Fruit fly (Drosophila melanogaster): ENCODE data around the gene zetaCOP.

zetaCOP gene

dm6 chr3L:16673367-16674014 is at the start of gene zetaCOP, which contains the start of gene CG13032:
Gene zetaCOP, minus strand, starts transcription at chr3L:16673555.
Gene CG13032, plus strand, starts transcription at chr3L:16673964.
- TF ChIP-seq ttk (optimal IDR thresholded peaks at IDR 0.05) (no peak), Myc (optimal IDR thresholded peaks at IDR 0.05) (no peak), insv (optimal IDR thresholded peaks at IDR 0.05) (no peak), h (optimal IDR thresholded peaks at IDR 0.05) (no peak), Sin3A (optimal IDR thresholded peaks at IDR 0.05) (no peak), psq (optimal IDR thresholded peaks at IDR 0.05) (no peak)

- TF ChIP-seq psq (optimal IDR thresholded peaks at IDR 0.05) (no peak), ttk (optimal IDR thresholded peaks at IDR 0.05) (no peak), h (optimal IDR thresholded peaks at IDR 0.05) (no peak), Sin3A (optimal IDR thresholded peaks at IDR 0.05) (no peak), Myc (optimal IDR thresholded peaks at IDR 0.05) (no peak), insv (optimal IDR thresholded peaks at IDR 0.05) (no peak)
Measured at dm6 chr3L:16714193-16714538, 40.8 kb upstream of the zetaCOP start.

DNA sequence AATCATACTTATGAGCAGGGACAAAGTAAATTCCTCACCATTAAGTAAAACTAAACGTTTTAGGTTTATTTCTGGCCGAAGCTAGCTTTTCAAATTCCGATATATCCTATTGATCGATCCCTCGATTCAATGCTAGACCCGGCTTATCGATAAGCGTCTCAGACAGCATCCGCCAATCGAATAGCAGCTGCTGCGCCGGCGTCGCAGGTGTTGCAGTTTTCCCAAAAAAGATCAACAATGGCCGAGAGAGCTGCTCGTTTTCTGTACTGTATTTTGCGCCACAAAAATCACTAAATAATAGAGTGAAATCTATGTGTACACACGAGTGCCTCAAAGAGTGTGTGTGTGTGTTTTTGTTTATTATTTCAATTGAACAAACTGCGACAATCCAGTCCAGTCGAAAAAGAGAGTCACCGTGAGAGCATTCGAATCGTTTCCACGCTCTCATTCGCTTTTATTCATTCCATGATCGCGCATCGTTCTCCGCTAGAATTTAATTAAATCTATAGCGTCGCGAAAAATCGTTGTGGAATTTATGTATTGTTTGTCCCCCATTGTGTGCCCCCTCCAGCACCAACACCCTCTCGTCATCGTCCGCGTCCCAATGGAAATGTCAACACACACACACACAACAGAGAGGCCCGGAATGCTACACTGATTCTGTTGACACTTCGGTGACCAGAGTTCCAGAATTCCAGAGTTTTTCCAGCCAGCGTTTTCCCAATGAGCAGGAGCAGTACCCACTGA is 40.3 kb upstream of the zetaCOP start:
- TF ChIP-seq Myc (optimal IDR thresholded peaks at IDR 0.05) (no peak), Sin3A (optimal IDR thresholded peaks at IDR 0.05) (no peak), insv (optimal IDR thresholded peaks at IDR 0.05) (no peak), h (optimal IDR thresholded peaks at IDR 0.05) (no peak), ttk (optimal IDR thresholded peaks at IDR 0.05) (no peak), psq (optimal IDR thresholded peaks at IDR 0.05) (no peak)

DNA sequence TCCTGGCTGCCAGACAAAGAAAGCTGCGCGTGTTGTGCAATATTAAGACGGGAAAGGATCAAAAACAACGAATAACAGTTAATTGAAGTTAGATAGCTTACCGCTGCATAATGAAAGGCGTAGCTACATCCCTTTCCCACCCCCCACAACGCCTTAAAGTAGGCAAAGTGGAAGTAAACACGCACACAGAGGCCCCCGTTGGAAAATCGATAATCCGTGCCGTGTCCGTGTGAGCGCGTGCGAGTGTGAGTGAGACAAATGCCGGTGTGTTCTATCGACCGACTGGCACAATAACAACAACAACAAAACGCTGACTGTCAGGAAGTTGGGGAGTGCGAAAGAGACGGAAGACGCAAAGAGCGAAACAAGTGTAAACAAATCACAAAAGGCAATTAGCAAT is 39.0 kb upstream of the zetaCOP start:
- TF ChIP-seq ttk (optimal IDR thresholded peaks at IDR 0.05), result no peak
- no peak for TF ChIP-seq insv (optimal IDR thresholded peaks at IDR 0.05)
- TF ChIP-seq psq (optimal IDR thresholded peaks at IDR 0.05), result no peak
- TF ChIP-seq Myc (optimal IDR thresholded peaks at IDR 0.05), result no peak
- no peak for TF ChIP-seq Sin3A (optimal IDR thresholded peaks at IDR 0.05)
- TF ChIP-seq h (optimal IDR thresholded peaks at IDR 0.05), result no peak

- TF ChIP-seq psq (optimal IDR thresholded peaks at IDR 0.05) (no peak), Myc (optimal IDR thresholded peaks at IDR 0.05) (no peak), insv (optimal IDR thresholded peaks at IDR 0.05) (no peak), Sin3A (optimal IDR thresholded peaks at IDR 0.05) (no peak), ttk (optimal IDR thresholded peaks at IDR 0.05) (no peak), h (optimal IDR thresholded peaks at IDR 0.05) (no peak)
Measured at dm6 chr3L:16711430-16712228, 38.3 kb upstream of the zetaCOP start, which contains the start of the genes CG43954, Lasp and Dab. Gene CG43954, minus strand, starts transcription at chr3L:16711677. Gene Lasp, minus strand, starts transcription at chr3L:16711677. Gene Dab, plus strand, starts transcription at chr3L:16712126.

DNA sequence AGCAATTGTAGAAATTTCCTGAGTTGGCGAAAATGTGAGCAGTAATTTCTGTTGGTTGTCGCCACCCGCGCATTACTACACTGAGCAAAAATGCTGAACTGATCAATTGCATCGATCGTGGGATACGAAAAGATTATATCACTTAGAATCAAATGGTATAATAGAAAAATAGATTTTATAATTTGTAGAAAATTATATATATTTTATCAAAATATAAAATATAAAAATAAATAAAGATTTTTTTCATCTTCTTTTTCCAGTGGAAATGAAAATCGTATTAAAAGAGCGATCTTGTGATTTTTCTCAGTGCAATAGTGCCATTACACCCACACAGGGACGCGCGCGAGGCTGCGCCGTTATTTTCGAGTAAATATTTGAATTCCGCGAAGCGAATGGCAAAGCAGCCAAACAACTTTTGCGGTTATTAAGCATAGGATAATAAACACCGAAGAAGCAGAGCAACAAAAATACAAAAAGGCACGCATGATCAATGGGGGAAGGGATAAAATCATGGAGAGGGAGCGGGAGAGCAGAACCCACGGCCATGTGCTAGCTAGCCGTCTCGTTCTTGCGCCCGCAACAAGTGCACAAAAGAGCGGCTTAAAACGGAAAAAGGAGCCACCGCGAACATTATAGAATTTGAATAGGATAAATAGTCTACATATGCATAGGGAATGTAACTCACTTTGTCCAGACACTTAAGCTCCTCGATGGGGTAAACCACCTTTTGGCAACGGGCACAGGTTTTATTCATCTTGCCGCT is 37.1 kb upstream of the zetaCOP start:
- TF ChIP-seq Myc (optimal IDR thresholded peaks at IDR 0.05) (no peak), psq (optimal IDR thresholded peaks at IDR 0.05) (no peak), insv (optimal IDR thresholded peaks at IDR 0.05) (no peak), ttk (optimal IDR thresholded peaks at IDR 0.05) (no peak), h (optimal IDR thresholded peaks at IDR 0.05) (no peak), Sin3A (optimal IDR thresholded peaks at IDR 0.05) (no peak)

DNA sequence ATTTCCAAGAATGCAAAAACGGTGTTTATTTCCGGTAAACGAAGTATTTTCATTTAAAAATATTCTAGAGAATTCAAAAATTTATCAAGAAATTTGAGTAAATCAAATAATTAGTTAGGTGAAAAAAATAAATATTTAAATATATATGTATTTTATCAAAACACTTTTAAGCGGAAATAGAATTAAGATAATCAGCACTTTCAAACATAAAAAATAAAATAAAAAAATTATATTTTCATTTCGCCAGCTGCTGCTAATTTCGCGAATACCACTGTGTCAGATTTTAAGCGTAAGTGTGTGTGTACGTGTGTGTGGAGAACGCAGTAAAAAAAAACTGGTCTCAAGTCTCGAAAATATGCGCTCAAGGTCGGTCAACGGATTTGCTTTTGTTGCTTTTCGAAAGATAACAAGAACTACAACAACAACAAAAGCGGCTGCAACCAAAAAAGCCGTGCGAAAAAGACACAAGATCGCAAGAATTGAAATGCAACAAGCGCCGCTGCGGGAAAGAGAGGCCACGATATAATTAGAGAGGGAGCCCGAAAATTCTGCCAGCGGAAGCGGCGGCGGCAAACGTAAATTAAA is 36.4 kb upstream of the zetaCOP start:
- no peak for TF ChIP-seq insv (optimal IDR thresholded peaks at IDR 0.05)
- no peak for TF ChIP-seq Myc (optimal IDR thresholded peaks at IDR 0.05)
- no peak for TF ChIP-seq psq (optimal IDR thresholded peaks at IDR 0.05)
- no peak for TF ChIP-seq Sin3A (optimal IDR thresholded peaks at IDR 0.05)
- no peak for TF ChIP-seq h (optimal IDR thresholded peaks at IDR 0.05)
- no peak for TF ChIP-seq ttk (optimal IDR thresholded peaks at IDR 0.05)

DNA sequence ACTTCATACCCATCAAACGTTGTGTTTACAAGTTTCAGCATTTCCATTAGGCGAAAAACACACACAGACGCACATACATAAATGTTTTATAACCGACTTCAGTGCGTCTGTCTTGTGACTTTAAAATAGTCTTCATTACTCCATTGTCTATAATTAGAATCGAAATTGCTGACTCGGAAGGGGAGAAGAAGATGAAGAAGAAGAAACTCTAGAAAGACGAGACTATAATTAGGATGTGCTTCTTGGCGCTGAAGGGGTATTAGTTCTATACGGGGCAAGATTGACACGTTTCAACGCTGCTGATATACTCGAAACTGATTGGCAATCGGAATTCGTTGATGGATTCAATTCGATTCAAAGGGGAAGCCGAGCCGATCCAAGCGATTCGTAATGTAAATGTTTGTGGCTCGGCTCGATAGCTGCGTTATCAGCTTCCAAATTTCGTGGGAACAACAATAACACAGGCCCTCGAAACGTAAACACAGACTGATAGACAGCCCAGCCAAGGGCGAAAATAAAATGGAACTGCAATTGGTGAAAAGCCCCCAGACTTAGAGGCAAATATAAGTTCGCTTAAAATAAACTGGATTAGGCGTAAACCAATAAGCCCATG is 35.5 kb upstream of the zetaCOP start:
- TF ChIP-seq Myc (optimal IDR thresholded peaks at IDR 0.05) (no peak), h (optimal IDR thresholded peaks at IDR 0.05) (no peak), ttk (optimal IDR thresholded peaks at IDR 0.05) (no peak), psq (optimal IDR thresholded peaks at IDR 0.05) (no peak), Sin3A (optimal IDR thresholded peaks at IDR 0.05) (no peak)

dm6 chr3L:16705630-16706029 is 32.3 kb upstream of the zetaCOP start:
- TF ChIP-seq h (optimal IDR thresholded peaks at IDR 0.05) (no peak), Myc (optimal IDR thresholded peaks at IDR 0.05) (no peak), Sin3A (optimal IDR thresholded peaks at IDR 0.05) (no peak), insv (optimal IDR thresholded peaks at IDR 0.05) (no peak), psq (optimal IDR thresholded peaks at IDR 0.05) (no peak), ttk (optimal IDR thresholded peaks at IDR 0.05) (no peak)

- TF ChIP-seq h (optimal IDR thresholded peaks at IDR 0.05) (no peak), psq (optimal IDR thresholded peaks at IDR 0.05) (no peak), Myc (optimal IDR thresholded peaks at IDR 0.05) (no peak), ttk (optimal IDR thresholded peaks at IDR 0.05) (no peak), insv (optimal IDR thresholded peaks at IDR 0.05) (no peak), Sin3A (optimal IDR thresholded peaks at IDR 0.05) (no peak)
Measured at dm6 chr3L:16704673-16705072, 31.3 kb upstream of the zetaCOP start, which contains the start of gene CG9692. Gene CG9692, plus strand, starts transcription at chr3L:16704973.

Data from Kc167 (cell line).